Worm (Caenorhabditis elegans): Measurements from ENCODE around the gene inx-10.

- no peak for TF ChIP-seq elt-3 (tag; optimal IDR thresholded peaks at IDR 0.05)
- no peak for TF ChIP-seq unc-39 (tag; optimal IDR thresholded peaks at IDR 0.05)
- TF ChIP-seq lin-32 (GFP tag; optimal IDR thresholded peaks at IDR 0.05) = no peak
- no peak for TF ChIP-seq nhr-237 (tag; optimal IDR thresholded peaks at IDR 0.05)
- TF ChIP-seq snpc-4 (tag; optimal IDR thresholded peaks at IDR 0.05) = no peak
- no peak for TF ChIP-seq nhr-76 (tag; optimal IDR thresholded peaks at IDR 0.05)
- TF ChIP-seq elt-1 (tag; optimal IDR thresholded peaks at IDR 0.05; ENCODE audit: borderline replicate concordance, insufficient read depth) = no peak
- no peak for TF ChIP-seq ceh-83 (GFP tag; optimal IDR thresholded peaks at IDR 0.05)
These were observed 6.3 kb upstream of the inx-10 start, which contains the start of gene mdt-27 for ce11 chrV:9213554-9213953.

All from whole organism, mixed stage, embryonic.